Worm (Caenorhabditis elegans): ENCODE results near the gene daf-19.

- TF ChIP-seq attf-3 (GFP tag; conservative IDR thresholded peaks at IDR 0.05) (no peak), snpc-4 (GFP tag; optimal IDR thresholded peaks at IDR 0.05) (no peak), snpc-4 (tag; optimal IDR thresholded peaks at IDR 0.05) (no peak), unc-62 (GFP tag; optimal IDR thresholded peaks at IDR 0.05) (no peak), lin-54 (GFP tag; optimal IDR thresholded peaks at IDR 0.05) (no peak), nhr-90 (tag; optimal IDR thresholded peaks at IDR 0.05) (no peak), ZK185.1 (tag; optimal IDR thresholded peaks at IDR 0.05; ENCODE audit: poor library complexity, severe bottlenecking) (no peak), zim-3 (tag; optimal IDR thresholded peaks at IDR 0.05) (no peak), madf-6 (GFP tag; IDR thresholded peaks at IDR 0.05) (no peak), mel-28 (tag; optimal IDR thresholded peaks at IDR 0.05; ENCODE audit: borderline replicate concordance) (no peak), B0035.1 (tag; optimal IDR thresholded peaks at IDR 0.05) (no peak), ama-1 (optimal IDR thresholded peaks at IDR 0.05) (no peak), ama-1 (GFP tag; optimal IDR thresholded peaks at IDR 0.05) (no peak)
These were observed 14.0 kb downstream of the daf-19 start, which contains the start of gene nlp-63 for ce11 chrII:10155106-10155505.

Data from whole organism, young adult.